Fruit fly (Drosophila melanogaster) whole organism, embryonic: ENCODE results near the gene slf.
A peak's percentile ranks its signal among the peaks of the same experiment; 100 is the strongest.

Experiments
- Aef1 ChIP-seq: fragments of 200-800 bp; sonication (Bioruptor generic); IDR thresholded peaks from 3 replicates; pipeline ENCODE4 v1.3.6; 2022; ENCODE audit warnings: missing biosample characterization, missing genetic modification characterization
- Asciz ChIP-seq: fragments of 200-800 bp; sonication (Bioruptor generic); optimal IDR thresholded peaks from 2 replicates; lab custom pipeline; 2017; ENCODE audit warnings: missing biosample characterization, mild to moderate bottlenecking, missing genetic modification characterization, missing genetic modification reagents
- Bdp1 ChIP-seq: fragments of 200-800 bp; sonication (Bioruptor generic); optimal IDR thresholded peaks from 3 replicates; lab custom pipeline; 2016; ENCODE audit warnings: missing biosample characterization, missing genetic modification characterization
- CG10462 ChIP-seq: fragments of 200-800 bp; sonication (Bioruptor generic); optimal IDR thresholded peaks from 2 replicates; lab custom pipeline; 2016; ENCODE audit warnings: missing biosample characterization, missing genetic modification characterization
- CG13894 ChIP-seq: fragments of 200-800 bp; sonication (Bioruptor generic); optimal IDR thresholded peaks from 3 replicates; lab custom pipeline; 2018; ENCODE audit warnings: missing biosample characterization, mild to moderate bottlenecking, missing genetic modification characterization, moderate library complexity
- CG14050 ChIP-seq: fragments of 200-800 bp; sonication (Bioruptor generic); IDR thresholded peaks from 3 replicates; pipeline ENCODE4 v1.3.6; 2022; ENCODE audit warnings: missing biosample characterization, missing genetic modification characterization
- CG14860 ChIP-seq: fragments of 200-800 bp; sonication (Bioruptor generic); IDR thresholded peaks from 3 replicates; pipeline ENCODE4 v1.3.6; 2022; ENCODE audit warnings: missing biosample characterization, missing genetic modification characterization; ENCODE audit not compliant: partially characterized antibody
- CG15269 ChIP-seq: fragments of 200-800 bp; sonication (Bioruptor generic); optimal IDR thresholded peaks from 2 replicates; lab custom pipeline; 2018; ENCODE audit warnings: missing biosample characterization, mild to moderate bottlenecking, missing genetic modification characterization, moderate library complexity
- CG1529 ChIP-seq: fragments of 200-800 bp; sonication (Bioruptor generic); optimal IDR thresholded peaks from 3 replicates; lab custom pipeline; 2018; ENCODE audit warnings: missing biosample characterization, missing genetic modification characterization
- CG2120 ChIP-seq: fragments of 200-800 bp; sonication (Bioruptor generic); optimal IDR thresholded peaks from 3 replicates; lab custom pipeline; 2016; ENCODE audit warnings: missing biosample characterization, missing genetic modification characterization
- CG2129 ChIP-seq: fragments of 200-800 bp; sonication (Bioruptor generic); IDR thresholded peaks from 2 replicates; pipeline ENCODE4 v1.3.6; 2022; ENCODE audit warnings: missing biosample characterization, missing genetic modification characterization; ENCODE audit not compliant: partially characterized antibody
- CG2199 ChIP-seq: fragments of 200-800 bp; sonication (Bioruptor generic); IDR thresholded peaks from 3 replicates; pipeline ENCODE4 v1.3.6; 2022; ENCODE audit warnings: missing biosample characterization, missing genetic modification characterization
- CG2889 ChIP-seq: fragments of 200-800 bp; sonication (Bioruptor generic); IDR thresholded peaks from 3 replicates; pipeline ENCODE4 v1.3.6; 2022; ENCODE audit warnings: missing biosample characterization, missing genetic modification characterization
- CG31388 ChIP-seq: fragments of 200-800 bp; sonication (Bioruptor generic); optimal IDR thresholded peaks from 2 replicates; lab custom pipeline; 2016; ENCODE audit warnings: missing biosample characterization, missing genetic modification characterization
- CG31441 ChIP-seq: fragments of 200-800 bp; sonication (Bioruptor generic); IDR thresholded peaks from 2 replicates; pipeline ENCODE4 v1.3.6; 2022; ENCODE audit warnings: missing biosample characterization, missing genetic modification characterization
- CG4617 ChIP-seq: fragments of 200-800 bp; sonication (Bioruptor generic); optimal IDR thresholded peaks from 3 replicates; lab custom pipeline; 2016; ENCODE audit warnings: missing biosample characterization, missing genetic modification characterization, borderline replicate concordance
- CG6254 ChIP-seq: fragments of 200-800 bp; sonication (Bioruptor generic); optimal IDR thresholded peaks from 3 replicates; lab custom pipeline; 2017; ENCODE audit warnings: mild to moderate bottlenecking, missing biosample characterization, missing genetic modification reagents, missing genetic modification characterization
- CG6689 ChIP-seq: fragments of 200-800 bp; sonication (Bioruptor generic); IDR thresholded peaks from 2 replicates; pipeline ENCODE4 v1.3.6; 2022; ENCODE audit warnings: missing biosample characterization, missing genetic modification characterization
- CG6854 ChIP-seq: fragments of 200-800 bp; sonication (Bioruptor generic); optimal IDR thresholded peaks from 3 replicates; lab custom pipeline; 2017; ENCODE audit warnings: missing biosample characterization, mild to moderate bottlenecking, missing genetic modification characterization
- CG9932 ChIP-seq: fragments of 200-800 bp; sonication (Bioruptor generic); IDR thresholded peaks from 2 replicates; pipeline ENCODE4 v1.3.6; 2022; ENCODE audit warnings: missing biosample characterization, missing genetic modification characterization
- Ets97D ChIP-seq: fragments of 200-800 bp; sonication (Bioruptor generic); optimal IDR thresholded peaks from 3 replicates; lab custom pipeline; 2016; ENCODE audit warnings: missing biosample characterization, missing genetic modification characterization
- Hr3 ChIP-seq: fragments of 200-800 bp; sonication (Bioruptor generic); optimal IDR thresholded peaks from 3 replicates; lab custom pipeline; 2016; ENCODE audit warnings: missing biosample characterization, missing genetic modification characterization
- Lhr ChIP-seq: fragments of 200-800 bp; sonication (Bioruptor generic); optimal IDR thresholded peaks from 3 replicates; lab custom pipeline; 2017; ENCODE audit warnings: mild to moderate bottlenecking, missing biosample characterization, missing genetic modification reagents, missing genetic modification characterization
- Med ChIP-seq: fragments of 200-800 bp; sonication (Bioruptor generic); peaks from one replicate; lab custom pipeline; 2016; ENCODE audit warnings: missing biosample characterization, missing genetic modification characterization, mild to moderate bottlenecking, inconsistent platforms, moderate library complexity
- NC2β ChIP-seq: fragments of 200-800 bp; sonication (Bioruptor generic); optimal IDR thresholded peaks from 2 replicates; lab custom pipeline; 2016; ENCODE audit warnings: missing biosample characterization, missing genetic modification characterization
- NfI ChIP-seq: fragments of 200-800 bp; sonication (Bioruptor generic); optimal IDR thresholded peaks from 3 replicates; lab custom pipeline; 2018; ENCODE audit warnings: missing biosample characterization, mild to moderate bottlenecking, missing genetic modification characterization, moderate library complexity
- Sry-β ChIP-seq: fragments of 200-800 bp; sonication (Bioruptor generic); optimal IDR thresholded peaks from 2 replicates; lab custom pipeline; 2018; ENCODE audit warnings: missing biosample characterization, mild to moderate bottlenecking, missing genetic modification characterization, moderate library complexity
- Ssrp ChIP-seq: fragments of 200-800 bp; sonication (Bioruptor generic); optimal IDR thresholded peaks from 2 replicates; lab custom pipeline; 2018; ENCODE audit warnings: missing biosample characterization, mild to moderate bottlenecking, missing genetic modification characterization, moderate library complexity
- ac ChIP-seq: fragments of 200-800 bp; sonication (Bioruptor generic); optimal IDR thresholded peaks from 3 replicates; lab custom pipeline; 2017; ENCODE audit warnings: missing biosample characterization, mild to moderate bottlenecking, missing genetic modification characterization
- btn ChIP-seq: fragments of 200-800 bp; sonication (Bioruptor generic); optimal IDR thresholded peaks from 2 replicates; lab custom pipeline; 2016; ENCODE audit warnings: missing biosample characterization, missing genetic modification characterization
- croc ChIP-seq: fragments of 200-800 bp; sonication (Bioruptor generic); conservative IDR thresholded peaks from 3 replicates; pipeline ENCODE4 v1.3.6; 2022; ENCODE audit warnings: missing biosample characterization, missing genetic modification characterization
- danr ChIP-seq: fragments of 200-800 bp; sonication (Bioruptor generic); IDR thresholded peaks from 2 replicates; pipeline ENCODE4 v1.3.6; 2022; ENCODE audit warnings: missing biosample characterization, missing genetic modification characterization
- dpn ChIP-seq, 2 experiments: fragments of 200-800 bp; sonication (Bioruptor generic); optimal IDR thresholded peaks; 3 replicates each; lab custom pipeline; 2016; ENCODE audit warnings: missing biosample characterization in 2 of 2, missing genetic modification characterization in 2 of 2
- ewg ChIP-seq: fragments of 200-800 bp; sonication (Bioruptor generic); optimal IDR thresholded peaks from 3 replicates; lab custom pipeline; 2017; ENCODE audit warnings: mild to moderate bottlenecking, missing biosample characterization, missing genetic modification reagents, missing genetic modification characterization
- fd102C ChIP-seq: fragments of 200-800 bp; sonication (Bioruptor generic); optimal IDR thresholded peaks from 2 replicates; lab custom pipeline; 2018; ENCODE audit warnings: missing biosample characterization, mild to moderate bottlenecking, missing genetic modification characterization, moderate library complexity
- fd3F ChIP-seq: fragments of 200-800 bp; sonication (Bioruptor generic); optimal IDR thresholded peaks from 2 replicates; lab custom pipeline; 2018; ENCODE audit warnings: missing biosample characterization, mild to moderate bottlenecking, missing genetic modification characterization, moderate library complexity
- hbn ChIP-seq: fragments of 200-800 bp; sonication (Bioruptor generic); IDR thresholded peaks from 2 replicates; pipeline ENCODE4 v1.3.6; 2022; ENCODE audit warnings: missing biosample characterization, missing genetic modification characterization; ENCODE audit not compliant: partially characterized antibody
- kni ChIP-seq: fragments of 200-800 bp; sonication (Bioruptor generic); optimal IDR thresholded peaks from 3 replicates; lab custom pipeline; 2017; ENCODE audit warnings: mild to moderate bottlenecking, missing biosample characterization, missing genetic modification reagents, missing genetic modification characterization
- mld ChIP-seq: fragments of 200-800 bp; sonication (Bioruptor generic); IDR thresholded peaks from 3 replicates; pipeline ENCODE4 v1.3.6; 2022; ENCODE audit warnings: missing biosample characterization, missing genetic modification characterization; ENCODE audit not compliant: partially characterized antibody
- nerfin-1 ChIP-seq: fragments of 200-800 bp; sonication (Bioruptor generic); optimal IDR thresholded peaks from 3 replicates; lab custom pipeline; 2019; ENCODE audit warnings: missing biosample characterization, mild to moderate bottlenecking, missing genetic modification characterization, moderate library complexity
- oc ChIP-seq: fragments of 200-800 bp; sonication (Bioruptor generic); optimal IDR thresholded peaks from 2 replicates; lab custom pipeline; 2018; ENCODE audit warnings: missing biosample characterization, mild to moderate bottlenecking, missing genetic modification characterization, moderate library complexity
- psq ChIP-seq: fragments of 200-800 bp; sonication (Bioruptor generic); optimal IDR thresholded peaks from 2 replicates; lab custom pipeline; 2017; ENCODE audit warnings: missing biosample characterization, missing genetic modification characterization
- rib ChIP-seq: fragments of 200-800 bp; sonication (Bioruptor generic); IDR thresholded peaks from 2 replicates; pipeline ENCODE4 v1.3.6; 2022; ENCODE audit warnings: missing biosample characterization, missing genetic modification characterization
- salm ChIP-seq: fragments of 200-800 bp; sonication (Bioruptor generic); optimal IDR thresholded peaks from 2 replicates; lab custom pipeline; 2018; ENCODE audit warnings: missing biosample characterization, mild to moderate bottlenecking, missing genetic modification characterization
- sens-2 ChIP-seq: fragments of 200-800 bp; sonication (Bioruptor generic); IDR thresholded peaks from 2 replicates; pipeline ENCODE4 v1.3.6; 2022; ENCODE audit warnings: missing biosample characterization, missing genetic modification characterization
- slou ChIP-seq: fragments of 200-800 bp; sonication (Bioruptor generic); optimal IDR thresholded peaks from 3 replicates; lab custom pipeline; 2016; ENCODE audit warnings: missing biosample characterization, missing genetic modification characterization
- so ChIP-seq: fragments of 200-800 bp; sonication (Bioruptor generic); IDR thresholded peaks from 3 replicates; pipeline ENCODE4 v1.3.6; 2022; ENCODE audit warnings: missing biosample characterization, missing genetic modification characterization
- sqz ChIP-seq: fragments of 200-800 bp; sonication (Bioruptor generic); optimal IDR thresholded peaks from 3 replicates; lab custom pipeline; 2018; ENCODE audit warnings: missing biosample characterization, mild to moderate bottlenecking, missing genetic modification characterization
- stc ChIP-seq: fragments of 200-800 bp; sonication (Bioruptor generic); IDR thresholded peaks from 2 replicates; pipeline ENCODE4 v1.3.6; 2022; ENCODE audit warnings: missing biosample characterization, missing genetic modification characterization

The slf gene

dm6 chr2L:4810697-4811490 lies 9.2 kb upstream of the slf start (continued):
- TF ChIP-seq kni (GFP tag; lab: Kevin White, UChicago), result peak; percentile 89
- peak; percentile 64 for TF ChIP-seq Asciz
- TF ChIP-seq CG2120 (GFP tag; lab: Kevin White, UChicago), result peak; percentile 82
- no peak for TF ChIP-seq CG14860 (GFP tag; lab: Robert Waterston, UW)
- TF ChIP-seq psq, result peak; percentile 30
- peak; percentile 57 for TF ChIP-seq slou (GFP tag; lab: Kevin White, UChicago)
- TF ChIP-seq CG2129 (GFP tag; lab: Robert Waterston, UW), result no peak
- no peak for TF ChIP-seq CG2199 (GFP tag; lab: Robert Waterston, UW)
- TF ChIP-seq Bdp1, result peak; percentile 25
- peak; percentile 24 for TF ChIP-seq CG6854 (GFP tag; lab: Kevin White, UChicago)
- peak; percentile 36 for TF ChIP-seq ac (GFP tag; lab: Kevin White, UChicago)
- no peak; the same call in 1 of the 2 replicates for TF ChIP-seq CG6689
- TF ChIP-seq CG31441 (GFP tag; lab: Robert Waterston, UW), result peak; percentile 66
- no peak for TF ChIP-seq CG4617 (GFP tag; lab: Kevin White, UChicago)
- TF ChIP-seq Ets97D, result peak; percentile 29
- TF ChIP-seq CG13894 (tag; lab: Kevin White, UChicago), result no peak
- TF ChIP-seq salm (tag; lab: Kevin White, UChicago), result no peak
- TF ChIP-seq CG10462, result peak; percentile 37
- peak; percentile 54 for TF ChIP-seq CG1529 (GFP tag; lab: Kevin White, UChicago)
- TF ChIP-seq mld (GFP tag; lab: Robert Waterston, UW), result no peak
- no peak for TF ChIP-seq sens-2 (GFP tag; lab: Robert Waterston, UW)
- TF ChIP-seq CG15269 (tag; lab: Kevin White, UChicago), result peak; percentile 68
- TF ChIP-seq Sry-β (GFP tag; lab: Kevin White, UChicago), result no peak
- no peak for TF ChIP-seq fd102C (GFP tag; lab: Kevin White, UChicago)
- TF ChIP-seq ewg (GFP tag; lab: Kevin White, UChicago), result peak; percentile 27
- peak; percentile 51 for TF ChIP-seq Med (GFP tag; lab: Kevin White, UChicago)
- TF ChIP-seq croc, result 0 out of 3 replicates have a peak, but pooled peaks have one; percentile 20
- TF ChIP-seq CG6254 (GFP tag; lab: Kevin White, UChicago), result no peak
- no peak for TF ChIP-seq hbn (GFP tag; lab: Robert Waterston, UW)
- no peak for TF ChIP-seq NC2β (GFP tag; lab: Kevin White, UChicago)
- no peak for TF ChIP-seq Lhr (GFP tag; lab: Kevin White, UChicago)
- no peak for TF ChIP-seq danr (GFP tag; lab: Robert Waterston, UW)
- TF ChIP-seq CG2889, result no peak
- TF ChIP-seq so (GFP tag; lab: Robert Waterston, UW), result no peak
- no peak for TF ChIP-seq CG31388 (GFP tag; lab: Kevin White, UChicago)
- no peak for TF ChIP-seq rib
- peak; percentile 72 for TF ChIP-seq Hr3 (GFP tag; lab: Kevin White, UChicago)
- TF ChIP-seq btn (GFP tag; lab: Kevin White, UChicago), result no peak
- no peak for TF ChIP-seq stc
- TF ChIP-seq nerfin-1 (tag; lab: Kevin White, UChicago), result no peak
- peak; percentile 42 to 54 for TF ChIP-seq dpn (GFP tag; optimal IDR thresholded peaks at IDR 0.05; lab: Kevin White, UChicago)
- TF ChIP-seq fd3F, result peak; percentile 31
- TF ChIP-seq oc (tag; lab: Kevin White, UChicago), result no peak
- peak; percentile 16; the same call in 1 of the 3 replicates for TF ChIP-seq CG14050 (GFP tag; lab: Robert Waterston, UW)
- TF ChIP-seq Ssrp (tag; lab: Kevin White, UChicago), result peak; percentile 67
- no peak; the same call in 1 of the 2 replicates for TF ChIP-seq CG9932
- TF ChIP-seq sqz (GFP tag; lab: Kevin White, UChicago), result no peak
- TF ChIP-seq Aef1, result peak; percentile 59
- TF ChIP-seq NfI (GFP tag; lab: Kevin White, UChicago), result peak; percentile 68
